Fruit fly (Drosophila melanogaster): ENCODE measurements around the gene CG32264.

CG32264 gene

dm6 chr3L:3783436-3783835 is 22.8 kb downstream of the CG32264 start:
- TF ChIP-seq CG12605 (GFP tag; IDR thresholded peaks at IDR 0.05) (no peak), CG15710 (tag; optimal IDR thresholded peaks at IDR 0.05) (no peak), rn (GFP tag; IDR thresholded peaks at IDR 0.05) (no peak), CG32121 (GFP tag; IDR thresholded peaks at IDR 0.05) (no peak), Ets98B (GFP tag; IDR thresholded peaks at IDR 0.05) (no peak), CG9948 (tag; optimal IDR thresholded peaks at IDR 0.05) (no peak), D1 (tag; optimal IDR thresholded peaks at IDR 0.05) (no peak), CG8159 (tag; optimal IDR thresholded peaks at IDR 0.05) (no peak), CG8301 (tag; optimal IDR thresholded peaks at IDR 0.05) (no peak), CG10348 (GFP tag; IDR thresholded peaks at IDR 0.05) (no peak), fd96Ca (GFP tag; IDR thresholded peaks at IDR 0.05) (no peak), gl (tag; optimal IDR thresholded peaks at IDR 0.05) (no peak), EcR (GFP tag; optimal IDR thresholded peaks at IDR 0.05) (no peak), CG4496 (GFP tag; IDR thresholded peaks at IDR 0.05) (no peak), Pif1A (GFP tag; optimal IDR thresholded peaks at IDR 0.05) (no peak), CG34367 (tag; optimal IDR thresholded peaks at IDR 0.05) (no peak)

- TF ChIP-seq CG14655 (GFP tag; optimal IDR thresholded peaks at IDR 0.05), result no peak
- no peak for TF ChIP-seq CG34367 (tag; optimal IDR thresholded peaks at IDR 0.05)
- TF ChIP-seq gl (tag; optimal IDR thresholded peaks at IDR 0.05), result peak; percentile 19
- peak; percentile 19 for TF ChIP-seq CG8159 (tag; optimal IDR thresholded peaks at IDR 0.05)
- TF ChIP-seq D1 (tag; optimal IDR thresholded peaks at IDR 0.05), result no peak
- no peak for TF ChIP-seq CG15710 (tag; optimal IDR thresholded peaks at IDR 0.05)
- peak; percentile 34 for TF ChIP-seq EcR (GFP tag; optimal IDR thresholded peaks at IDR 0.05)
- TF ChIP-seq CG8301 (tag; optimal IDR thresholded peaks at IDR 0.05), result no peak
- TF ChIP-seq CG32121 (GFP tag; IDR thresholded peaks at IDR 0.05), result no peak
- no peak for TF ChIP-seq CG10348 (GFP tag; IDR thresholded peaks at IDR 0.05)
- TF ChIP-seq CG9948 (tag; optimal IDR thresholded peaks at IDR 0.05), result no peak
Measured at dm6 chr3L:3782584-3783218, 23.6 kb downstream of the CG32264 start.

- TF ChIP-seq CG4496 (GFP tag; IDR thresholded peaks at IDR 0.05) (0 out of 3 replicates have a peak, but pooled peaks have one; percentile 29), Ets98B (GFP tag; IDR thresholded peaks at IDR 0.05) (0 out of 2 replicates have a peak, but pooled peaks have one; percentile 12), CG13204 (GFP tag; optimal IDR thresholded peaks at IDR 0.05) (no peak), CG10348 (GFP tag; IDR thresholded peaks at IDR 0.05) (no peak), CG9948 (tag; optimal IDR thresholded peaks at IDR 0.05) (no peak), CG8301 (tag; optimal IDR thresholded peaks at IDR 0.05) (peak; percentile 13), fd96Ca (GFP tag; IDR thresholded peaks at IDR 0.05) (no peak), CG15710 (tag; optimal IDR thresholded peaks at IDR 0.05) (no peak), CG32121 (GFP tag; IDR thresholded peaks at IDR 0.05) (no peak), gl (tag; optimal IDR thresholded peaks at IDR 0.05) (no peak), EcR (GFP tag; optimal IDR thresholded peaks at IDR 0.05) (no peak), CG8159 (tag; optimal IDR thresholded peaks at IDR 0.05) (peak; percentile 29), CG17806 (tag; optimal IDR thresholded peaks at IDR 0.05) (peak; percentile 23), CG12605 (GFP tag; IDR thresholded peaks at IDR 0.05) (no peak), rn (GFP tag; IDR thresholded peaks at IDR 0.05) (no peak), CG14655 (GFP tag; optimal IDR thresholded peaks at IDR 0.05) (peak; percentile 25), Pif1B (GFP tag; optimal IDR thresholded peaks at IDR 0.05) (no peak), Pif1A (GFP tag; optimal IDR thresholded peaks at IDR 0.05) (no peak), CG34367 (tag; optimal IDR thresholded peaks at IDR 0.05) (no peak), D1 (tag; optimal IDR thresholded peaks at IDR 0.05) (no peak), Snoo (tag; optimal IDR thresholded peaks at IDR 0.05) (no peak)
Measured at dm6 chr3L:3778463-3778862, 27.8 kb downstream of the CG32264 start.

- TF ChIP-seq CG12605 (GFP tag; IDR thresholded peaks at IDR 0.05) (no peak), CG17806 (tag; optimal IDR thresholded peaks at IDR 0.05) (no peak), CG14655 (GFP tag; optimal IDR thresholded peaks at IDR 0.05) (no peak), Pif1B (GFP tag; optimal IDR thresholded peaks at IDR 0.05) (no peak), gl (tag; optimal IDR thresholded peaks at IDR 0.05) (no peak), Snoo (tag; optimal IDR thresholded peaks at IDR 0.05) (no peak), CG10348 (GFP tag; IDR thresholded peaks at IDR 0.05) (no peak), CG34367 (tag; optimal IDR thresholded peaks at IDR 0.05) (no peak), D1 (tag; optimal IDR thresholded peaks at IDR 0.05) (no peak), Pif1A (GFP tag; optimal IDR thresholded peaks at IDR 0.05) (no peak), CG8159 (tag; optimal IDR thresholded peaks at IDR 0.05) (no peak), Ets98B (GFP tag; IDR thresholded peaks at IDR 0.05) (no peak), EcR (GFP tag; optimal IDR thresholded peaks at IDR 0.05) (no peak), CG4496 (GFP tag; IDR thresholded peaks at IDR 0.05) (no peak), CG13204 (GFP tag; optimal IDR thresholded peaks at IDR 0.05) (no peak), rn (GFP tag; IDR thresholded peaks at IDR 0.05) (no peak), CG8301 (tag; optimal IDR thresholded peaks at IDR 0.05) (no peak), fd96Ca (GFP tag; IDR thresholded peaks at IDR 0.05) (no peak), CG32121 (GFP tag; IDR thresholded peaks at IDR 0.05) (no peak)
Measured at dm6 chr3L:3776559-3777097, 29.6 kb downstream of the CG32264 start.

- TF ChIP-seq CG14655 (GFP tag; optimal IDR thresholded peaks at IDR 0.05), result no peak
- TF ChIP-seq CG17806 (tag; optimal IDR thresholded peaks at IDR 0.05), result no peak
- TF ChIP-seq fd96Ca (GFP tag; IDR thresholded peaks at IDR 0.05), result no peak
- no peak for TF ChIP-seq CG32121 (GFP tag; IDR thresholded peaks at IDR 0.05)
- TF ChIP-seq CG34367 (tag; optimal IDR thresholded peaks at IDR 0.05), result no peak
- TF ChIP-seq Ets98B (GFP tag; IDR thresholded peaks at IDR 0.05), result no peak
- TF ChIP-seq gl (tag; optimal IDR thresholded peaks at IDR 0.05), result no peak
- no peak for TF ChIP-seq CG8159 (tag; optimal IDR thresholded peaks at IDR 0.05)
- TF ChIP-seq CG4496 (GFP tag; IDR thresholded peaks at IDR 0.05), result no peak
- TF ChIP-seq CG8301 (tag; optimal IDR thresholded peaks at IDR 0.05), result no peak
- TF ChIP-seq CG13204 (GFP tag; optimal IDR thresholded peaks at IDR 0.05), result no peak
- TF ChIP-seq rn (GFP tag; IDR thresholded peaks at IDR 0.05), result no peak
- TF ChIP-seq Snoo (tag; optimal IDR thresholded peaks at IDR 0.05), result no peak
- no peak for TF ChIP-seq CG9948 (tag; optimal IDR thresholded peaks at IDR 0.05)
Measured at dm6 chr3L:3773317-3773716, 32.9 kb downstream of the CG32264 start.
